Worm (Caenorhabditis elegans) whole organism, early embryonic: ENCODE data around the gene ptr-22.

Source experiments
- ama-1 ChIP-seq: fragments of 150-350 bp; optimal IDR thresholded peaks from 2 replicates; lab custom pipeline; 2014
- hmbx-1 ChIP-seq: sonication (generic microtip); optimal IDR thresholded peaks from 2 replicates; lab custom pipeline; 2016; ENCODE audit warnings: mild to moderate bottlenecking, missing genetic modification characterization, missing compliant biosample characterization
- scrt-1 ChIP-seq: fragments of 200-800 bp; sonication (Bioruptor generic); IDR thresholded peaks from 2 replicates; pipeline ENCODE4 v1.3.6; 2022; ENCODE audit warnings: missing genetic modification characterization, missing compliant biosample characterization
- sea-1 ChIP-seq: fragments of 200-800 bp; sonication (Bioruptor generic); conservative IDR thresholded peaks from 2 replicates; pipeline ENCODE4 v1.3.6; 2022; ENCODE audit warnings: missing genetic modification characterization, missing compliant biosample characterization

- TF ChIP-seq ama-1 (no peak), hmbx-1 (no peak), sea-1 (GFP tag; lab: Robert Waterston, UW) (no peak), scrt-1 (GFP tag; lab: Robert Waterston, UW) (no peak)
Measured at ce11 chrV:18894924-18895388, 36.2 kb downstream of the ptr-22 start, which contains the start of gene emb-4.
